Worm (Caenorhabditis elegans) whole organism, late embryonic: ENCODE measurements around the gene R10H10.7.
A peak's percentile ranks its signal among the peaks of the same experiment; 100 is the strongest.

Source experiments
- K02D7.2 ChIP-seq: sonication (generic microtip); optimal IDR thresholded peaks from 2 replicates; lab custom pipeline; 2017; ENCODE audit warnings: mild to moderate bottlenecking, missing genetic modification characterization, missing compliant biosample characterization
- hlh-30 ChIP-seq: sonication (generic microtip); optimal IDR thresholded peaks from 2 replicates; lab custom pipeline; 2017; ENCODE audit warnings: antibody characterized with exemption, missing genetic modification characterization, missing compliant biosample characterization; ENCODE audit not compliant: insufficient read depth
- lim-6 ChIP-seq: sonication (generic microtip); optimal IDR thresholded peaks from 2 replicates; lab custom pipeline; 2016; ENCODE audit warnings: missing genetic modification characterization, missing compliant biosample characterization
- sox-2 ChIP-seq: fragments of 200-800 bp; sonication (Bioruptor generic); IDR thresholded peaks from 2 replicates; pipeline ENCODE4 v1.3.6; 2022; ENCODE audit warnings: missing genetic modification reagents, missing genetic modification characterization, missing compliant biosample characterization
- unc-3 ChIP-seq, 2 experiments: fragments of 200-800 bp in 1 of 2; sonication (Bioruptor generic) in 1 of 2; sonication (generic microtip) in 1 of 2; conservative IDR thresholded peaks in 1 of 2; optimal IDR thresholded peaks in 1 of 2; 2 replicates each; pipeline versions ENCODE4 v1.3.6 to Lab custom; 2016 to 2022; ENCODE audit warnings: missing compliant biosample characterization in 2 of 2, missing genetic modification characterization in 2 of 2, missing genetic modification reagents in 1 of 2
- unc-42 ChIP-seq: sonication (generic microtip); optimal IDR thresholded peaks from 2 replicates; lab custom pipeline; 2016; ENCODE audit warnings: missing genotype, missing genetic modification characterization, missing compliant biosample characterization

R10H10.7 gene

ce11 chrIV:10366018-10366417 lies 47.7 kb downstream of the R10H10.7 start, which contains the start of gene sir-2.1:
Gene sir-2.1 (minus strand): TSS chrIV:10366229.
- TF ChIP-seq hlh-30 = peak; percentile 38
- TF ChIP-seq unc-42 = peak; percentile 0
- TF ChIP-seq lim-6 = no peak

DNA sequence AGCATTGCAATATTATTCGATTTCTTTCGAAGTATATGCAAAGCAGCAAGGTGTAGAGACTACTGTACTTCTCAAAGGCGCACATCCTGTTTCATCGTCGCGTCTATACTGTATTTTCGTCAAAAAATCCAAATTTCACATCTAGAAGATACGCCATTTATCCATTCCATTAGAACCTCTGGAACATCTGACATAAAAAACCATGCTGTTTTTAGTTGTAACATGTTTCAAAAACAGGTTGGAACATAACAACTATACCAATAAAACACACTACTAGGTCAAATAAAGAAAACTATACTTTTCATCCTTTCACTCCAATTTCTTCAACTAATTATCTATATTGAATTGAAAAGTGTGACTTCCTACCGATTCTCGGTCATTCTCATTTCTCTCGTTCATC lies 53.4 kb downstream of the R10H10.7 start, which contains the start of gene ugt-59:
Gene ugt-59 (plus strand): TSS at position 301 of the 400 bp plus-strand sequence.
- TF ChIP-seq unc-3 (GFP tag; conservative IDR thresholded peaks at IDR 0.05; lab: Robert Waterston, UW) = no peak
- no peak for TF ChIP-seq unc-3 (tag; optimal IDR thresholded peaks at IDR 0.05; lab: Kevin White, UChicago)
- no peak for TF ChIP-seq K02D7.2
- no peak for TF ChIP-seq sox-2 (GFP tag; lab: Robert Waterston, UW)
